Worm (Caenorhabditis elegans) whole organism, L2 larva: ENCODE data around the gene F41E6.17.
A peak's percentile ranks its signal among the peaks of the same experiment; 100 is the strongest.

ENCODE experiments used
- F13H6.1 ChIP-seq: sonication (generic microtip); optimal IDR thresholded peaks from 2 replicates; lab custom pipeline; 2016; ENCODE audit warnings: missing genetic modification characterization, missing compliant biosample characterization
- R02D3.7 ChIP-seq: fragments of 150-350 bp; optimal IDR thresholded peaks from 2 replicates; lab custom pipeline; 2014; ENCODE audit warnings: missing biosample characterization, missing genetic modification characterization
- ZK546.5 ChIP-seq: sonication (generic microtip); optimal IDR thresholded peaks from 2 replicates; lab custom pipeline; 2017; ENCODE audit warnings: missing biosample characterization, missing genetic modification characterization
- blmp-1 ChIP-seq: sonication (generic microtip); optimal IDR thresholded peaks from 2 replicates; lab custom pipeline; 2017; ENCODE audit warnings: missing genetic modification characterization, mild to moderate bottlenecking, missing compliant biosample characterization, antibody characterized with exemption, moderate library complexity; ENCODE audit not compliant: insufficient read depth
- ceh-16 ChIP-seq: fragments of 150-350 bp; optimal IDR thresholded peaks from 2 replicates; lab custom pipeline; 2014; ENCODE audit warnings: missing biosample characterization, missing genetic modification characterization
- ceh-82 ChIP-seq: fragments of 150-350 bp; optimal IDR thresholded peaks from 2 replicates; lab custom pipeline; 2014; ENCODE audit warnings: missing biosample characterization, missing genetic modification characterization
- egl-27 ChIP-seq: sonication (generic microtip); optimal IDR thresholded peaks from 3 replicates; lab custom pipeline; 2017; ENCODE audit warnings: missing biosample characterization, missing genetic modification reagents, missing genetic modification characterization
- elt-1 ChIP-seq: fragments of 150-350 bp; optimal IDR thresholded peaks from 2 replicates; lab custom pipeline; 2014; ENCODE audit warnings: missing biosample characterization, missing genetic modification characterization
- lin-13 ChIP-seq: fragments of 150-350 bp; optimal IDR thresholded peaks from 2 replicates; lab custom pipeline; 2014; ENCODE audit warnings: missing biosample characterization, missing genetic modification reagents, missing genetic modification characterization
- lin-39 ChIP-seq: fragments of 150-350 bp; optimal IDR thresholded peaks from 2 replicates; lab custom pipeline; 2014; ENCODE audit warnings: missing biosample characterization, missing genetic modification reagents, missing genetic modification characterization
- lsy-2 ChIP-seq, 2 experiments: fragments of 150-350 bp in 1 of 2; sonication (generic microtip) in 1 of 2; optimal IDR thresholded peaks; 2 replicates each; lab custom pipeline; 2014 to 2017; ENCODE audit warnings: missing biosample characterization in 2 of 2, missing genetic modification characterization in 2 of 2
- mab-5 ChIP-seq: fragments of 150-350 bp; optimal IDR thresholded peaks from 2 replicates; lab custom pipeline; 2014; ENCODE audit warnings: missing biosample characterization, missing genetic modification characterization
- mdl-1 ChIP-seq, 2 experiments: fragments of 150-350 bp in 1 of 2; sonication (generic microtip) in 1 of 2; optimal IDR thresholded peaks; 2 replicates each; lab custom pipeline; 2017; ENCODE audit warnings: missing biosample characterization in 2 of 2, missing genetic modification characterization in 2 of 2
- nhr-10 ChIP-seq: sonication (generic microtip); optimal IDR thresholded peaks from 2 replicates; lab custom pipeline; 2017; ENCODE audit warnings: missing biosample characterization, missing genetic modification characterization
- nhr-11 ChIP-seq: fragments of 150-350 bp; optimal IDR thresholded peaks from 2 replicates; lab custom pipeline; 2014; ENCODE audit warnings: missing biosample characterization, missing genetic modification characterization
- nhr-12 ChIP-seq: fragments of 150-350 bp; optimal IDR thresholded peaks from 2 replicates; lab custom pipeline; 2014; ENCODE audit warnings: missing biosample characterization, missing genetic modification characterization
- nhr-129 ChIP-seq: fragments of 150-350 bp; optimal IDR thresholded peaks from 2 replicates; lab custom pipeline; 2014; ENCODE audit warnings: missing biosample characterization, missing genetic modification characterization
- nhr-237 ChIP-seq: fragments of 150-350 bp; optimal IDR thresholded peaks from 2 replicates; lab custom pipeline; 2014; ENCODE audit warnings: missing biosample characterization, missing genetic modification characterization
- nhr-25 ChIP-seq: fragments of 150-350 bp; sonication (generic microtip); optimal IDR thresholded peaks from 3 replicates; lab custom pipeline; 2014; ENCODE audit warnings: missing biosample characterization, missing genetic modification characterization
- nhr-6 ChIP-seq: fragments of 150-350 bp; optimal IDR thresholded peaks from 2 replicates; lab custom pipeline; 2014; ENCODE audit warnings: missing biosample characterization, missing genetic modification characterization
- peb-1 ChIP-seq: fragments of 150-350 bp; optimal IDR thresholded peaks from 2 replicates; lab custom pipeline; 2014; ENCODE audit warnings: missing biosample characterization, missing genetic modification characterization
- skn-1 ChIP-seq: sonication (generic microtip); optimal IDR thresholded peaks from 2 replicates; lab custom pipeline; 2017; ENCODE audit warnings: missing biosample characterization, missing genetic modification characterization
- sma-9 ChIP-seq, 2 experiments: fragments of 150-350 bp in 1 of 2; sonication (generic microtip) in 1 of 2; optimal IDR thresholded peaks; 2 replicates each; lab custom pipeline; 2014 to 2016; ENCODE audit warnings: missing genetic modification characterization in 2 of 2, mild to moderate bottlenecking in 1 of 2, missing biosample characterization in 1 of 2, missing compliant biosample characterization in 1 of 2, missing genetic modification reagents in 1 of 2, moderate library complexity in 1 of 2

The F41E6.17 gene

DNA sequence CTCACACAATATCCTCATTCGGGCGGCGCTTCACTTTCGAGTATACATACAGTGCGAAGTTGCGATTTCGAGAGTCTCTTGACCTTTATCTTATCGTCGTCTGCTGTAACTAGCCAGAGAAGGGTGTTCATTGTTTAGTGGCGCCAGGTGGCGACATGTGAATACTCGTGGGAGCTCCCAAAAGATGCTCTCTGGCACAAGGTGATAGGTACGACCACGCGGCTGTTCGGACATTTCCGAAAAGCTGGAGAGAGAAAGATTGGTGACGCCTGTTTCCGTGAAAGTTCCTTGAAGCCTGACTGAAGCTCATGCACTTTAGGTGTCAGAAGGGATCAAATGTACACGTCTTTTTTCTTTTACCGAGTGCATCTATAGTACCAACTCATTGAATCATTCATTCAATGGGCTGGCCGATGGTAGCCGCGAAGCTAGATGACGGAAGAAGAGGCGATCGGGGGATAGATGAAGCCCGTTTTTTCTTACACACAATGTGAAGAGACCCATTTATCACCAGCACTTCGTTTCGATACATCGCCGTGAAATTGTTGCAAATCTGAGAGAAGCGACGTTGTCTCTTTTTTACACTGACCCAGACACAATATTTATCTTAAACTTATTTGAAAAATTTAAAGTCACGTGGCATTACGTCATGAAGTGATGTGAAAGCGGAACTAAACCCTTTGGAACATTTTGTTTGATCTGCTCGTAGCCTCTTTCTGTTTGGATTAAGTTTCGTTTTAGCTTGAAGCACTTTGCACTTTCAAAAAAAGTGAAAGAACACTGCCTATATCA is 43.5 kb downstream of the F41E6.17 start:
- TF ChIP-seq nhr-129 (tag; lab: Kevin White, UChicago) (peak; percentile 33), lsy-2 (tag; optimal IDR thresholded peaks at IDR 0.05; lab: Kevin White, UChicago) (peak in 1 of 2 experiments; percentile 25), F13H6.1 (tag; lab: Kevin White, UChicago) (peak; percentile 71), ZK546.5 (tag; lab: Kevin White, UChicago) (no peak), sma-9 (GFP tag; optimal IDR thresholded peaks at IDR 0.05; lab: Kevin White, UChicago) (peak; percentile 78), sma-9 (tag; optimal IDR thresholded peaks at IDR 0.05; lab: Kevin White, UChicago) (no peak)

- TF ChIP-seq mdl-1 (tag; optimal IDR thresholded peaks at IDR 0.05; lab: Kevin White, UChicago) (no peak), lin-39 (tag; lab: Kevin White, UChicago) (no peak), nhr-11 (tag; lab: Kevin White, UChicago) (no peak), skn-1 (tag; lab: Kevin White, UChicago) (no peak), nhr-12 (tag; lab: Kevin White, UChicago) (no peak), blmp-1 (tag; lab: Kevin White, UChicago) (peak; percentile 93), ZK546.5 (tag; lab: Kevin White, UChicago) (no peak), nhr-25 (tag; lab: Kevin White, UChicago) (peak; percentile 65), ceh-16 (tag; lab: Kevin White, UChicago) (peak; percentile 47), egl-27 (tag; lab: Kevin White, UChicago) (no peak), nhr-237 (no peak), nhr-10 (tag; lab: Kevin White, UChicago) (no peak)
- TF ChIP-seq, all 48 proteins: peak for 3
These were observed 44.3 kb downstream of the F41E6.17 start for ce11 chrV:8668224-8668623.

ce11 chrV:8670759-8671158 is 46.9 kb downstream of the F41E6.17 start:
- TF ChIP-seq nhr-10 (tag; lab: Kevin White, UChicago) (no peak), nhr-25 (tag; lab: Kevin White, UChicago) (peak; percentile 31)

ce11 chrV:8671568-8672123 is 47.7 kb downstream of the F41E6.17 start:
- peak; percentile 7 for TF ChIP-seq nhr-25 (tag; lab: Kevin White, UChicago)
- no peak for TF ChIP-seq peb-1
- TF ChIP-seq skn-1 (tag; lab: Kevin White, UChicago) = no peak
- no peak for TF ChIP-seq nhr-237
- no peak for TF ChIP-seq lin-13 (GFP tag; lab: Kevin White, UChicago)
- no peak for TF ChIP-seq R02D3.7 (tag; lab: Kevin White, UChicago)
- TF ChIP-seq, all 48 proteins: peak for 1

DNA sequence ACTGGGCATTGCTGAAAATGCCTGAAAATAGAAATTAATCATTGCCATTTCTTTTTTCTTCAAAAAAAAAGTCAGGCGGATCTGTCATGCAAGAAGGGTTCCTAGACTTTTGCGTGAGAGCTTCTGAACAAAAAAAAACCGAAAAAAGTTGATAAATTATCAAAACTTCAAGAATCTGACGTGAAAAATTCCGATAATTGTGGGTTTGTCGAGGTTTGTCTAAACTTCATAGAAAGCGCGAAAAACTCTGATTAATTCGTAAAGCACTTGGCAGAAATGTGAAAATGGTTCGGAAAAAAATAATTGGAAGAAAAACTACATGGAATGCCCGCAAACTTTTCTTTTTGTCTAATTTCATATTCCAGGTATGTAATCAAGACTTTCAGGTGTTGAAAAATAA is 49.6 kb downstream of the F41E6.17 start, which contains the start of gene ZC190.5:
Gene ZC190.5, minus strand, starts transcription at position 101 of the 400 bp plus-strand sequence.
- TF ChIP-seq elt-1 (tag; lab: Kevin White, UChicago) (no peak), nhr-12 (tag; lab: Kevin White, UChicago) (no peak), ceh-82 (tag; lab: Kevin White, UChicago) (no peak), mab-5 (tag; lab: Kevin White, UChicago) (no peak), nhr-6 (no peak)
